Worm (Caenorhabditis elegans): Measurements from ENCODE around the gene gcst-1.

DNA sequence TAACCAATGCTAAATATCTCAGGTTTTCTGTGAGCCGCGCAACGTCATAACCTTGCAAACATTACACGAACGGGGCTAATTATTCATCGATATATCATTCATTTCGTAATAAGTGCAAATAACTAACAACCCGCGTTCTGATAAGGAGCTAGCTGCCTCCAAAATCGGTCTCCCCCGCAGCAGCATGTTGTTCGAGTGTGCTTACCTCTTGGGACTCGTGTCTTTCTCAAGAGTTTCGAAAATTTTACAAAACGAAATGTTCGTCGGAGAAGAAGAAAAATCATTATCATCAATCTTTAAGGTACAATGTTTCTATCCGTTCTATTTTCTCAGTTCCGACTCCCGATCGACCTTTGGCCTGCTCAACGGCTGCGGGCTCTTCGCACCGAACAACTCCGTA, 34.8 kb upstream of the gcst-1 start:
- TF ChIP-seq ceh-22 (tag; optimal IDR thresholded peaks at IDR 0.05), result no peak
- TF ChIP-seq lin-11 (tag; optimal IDR thresholded peaks at IDR 0.05), result no peak
- no peak for TF ChIP-seq unc-86 (tag; optimal IDR thresholded peaks at IDR 0.05)
- no peak for TF ChIP-seq hlh-13 (GFP tag; optimal IDR thresholded peaks at IDR 0.05)
- TF ChIP-seq fkh-10 (GFP tag; optimal IDR thresholded peaks at IDR 0.05), result no peak
- no peak for TF ChIP-seq tbx-7 (tag; optimal IDR thresholded peaks at IDR 0.05)
- TF ChIP-seq pros-1 (tag; optimal IDR thresholded peaks at IDR 0.05), result no peak
- no peak for TF ChIP-seq ceh-6 (GFP tag; optimal IDR thresholded peaks at IDR 0.05)
- TF ChIP-seq ceh-9 (tag; optimal IDR thresholded peaks at IDR 0.05), result no peak
- no peak for TF ChIP-seq ama-1 (optimal IDR thresholded peaks at IDR 0.05)
- TF ChIP-seq unc-42 (tag; optimal IDR thresholded peaks at IDR 0.05), result no peak
- no peak for TF ChIP-seq dve-1 (tag; optimal IDR thresholded peaks at IDR 0.05)

Data from whole organism, late embryonic.